Worm (Caenorhabditis elegans): ENCODE results near the gene sre-24.

The sre-24 gene

ce11 chrV:2881565-2881964 lies 2.9 kb upstream of the sre-24 start:
- TF ChIP-seq hmg-4 (GFP tag; optimal IDR thresholded peaks at IDR 0.05) (no peak), aly-1 (tag; optimal IDR thresholded peaks at IDR 0.05) (no peak), pes-1 (GFP tag; IDR thresholded peaks at IDR 0.05) (no peak), ceh-13 (GFP tag; optimal IDR thresholded peaks at IDR 0.05) (no peak), sea-1 (GFP tag; conservative IDR thresholded peaks at IDR 0.05) (no peak), tbx-37 (GFP tag; conservative IDR thresholded peaks at IDR 0.05) (no peak), B0310.2 (tag; optimal IDR thresholded peaks at IDR 0.05) (no peak), tbx-11 (GFP tag; IDR thresholded peaks at IDR 0.05) (no peak), flt-1 (GFP tag; IDR thresholded peaks at IDR 0.05) (no peak), tra-4 (tag; optimal IDR thresholded peaks at IDR 0.05) (no peak), scrt-1 (GFP tag; IDR thresholded peaks at IDR 0.05) (no peak), F13C5.2 (tag; optimal IDR thresholded peaks at IDR 0.05) (no peak), hnd-1 (tag; optimal IDR thresholded peaks at IDR 0.05) (no peak), ets-7 (tag; optimal IDR thresholded peaks at IDR 0.05) (no peak), hmbx-1 (tag; optimal IDR thresholded peaks at IDR 0.05) (no peak), ama-1 (optimal IDR thresholded peaks at IDR 0.05) (no peak), ceh-36 (tag; optimal IDR thresholded peaks at IDR 0.05) (no peak)

ce11 chrV:2883097-2883496 lies 1.4 kb upstream of the sre-24 start:
- TF ChIP-seq ceh-36 (tag; optimal IDR thresholded peaks at IDR 0.05): no peak
- TF ChIP-seq F13C5.2 (tag; optimal IDR thresholded peaks at IDR 0.05): no peak
- TF ChIP-seq ceh-13 (GFP tag; optimal IDR thresholded peaks at IDR 0.05): no peak
- no peak for TF ChIP-seq tra-4 (tag; optimal IDR thresholded peaks at IDR 0.05)
- TF ChIP-seq aly-1 (tag; optimal IDR thresholded peaks at IDR 0.05): no peak
- TF ChIP-seq hnd-1 (tag; optimal IDR thresholded peaks at IDR 0.05): no peak
- TF ChIP-seq hmbx-1 (tag; optimal IDR thresholded peaks at IDR 0.05): no peak
- no peak for TF ChIP-seq hmg-4 (GFP tag; optimal IDR thresholded peaks at IDR 0.05)
- no peak for TF ChIP-seq pes-1 (GFP tag; IDR thresholded peaks at IDR 0.05)
- TF ChIP-seq flt-1 (GFP tag; IDR thresholded peaks at IDR 0.05): no peak
- TF ChIP-seq scrt-1 (GFP tag; IDR thresholded peaks at IDR 0.05): no peak
- TF ChIP-seq sea-1 (GFP tag; conservative IDR thresholded peaks at IDR 0.05): no peak
- no peak for TF ChIP-seq tbx-11 (GFP tag; IDR thresholded peaks at IDR 0.05)

DNA sequence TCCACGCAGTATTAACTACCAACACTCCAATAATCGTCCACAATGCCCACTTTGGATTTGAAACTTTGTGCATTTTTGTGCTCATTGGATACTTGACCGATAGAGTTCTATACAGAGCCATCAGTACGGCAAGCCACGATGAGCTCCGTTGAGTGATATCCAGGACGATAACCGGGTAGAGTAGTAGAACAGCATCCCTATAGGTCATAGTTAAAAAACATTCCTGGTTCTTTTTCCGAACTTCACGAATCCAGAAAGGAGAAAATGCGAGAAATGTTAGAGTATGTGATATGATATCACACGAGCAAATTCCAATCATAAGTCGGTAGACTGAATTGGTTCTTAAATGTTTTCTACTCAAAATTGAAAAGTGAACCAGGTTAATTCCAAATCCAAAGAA lies 3.8 kb downstream of the sre-24 start:
- no peak for TF ChIP-seq ceh-36 (tag; optimal IDR thresholded peaks at IDR 0.05)

DNA sequence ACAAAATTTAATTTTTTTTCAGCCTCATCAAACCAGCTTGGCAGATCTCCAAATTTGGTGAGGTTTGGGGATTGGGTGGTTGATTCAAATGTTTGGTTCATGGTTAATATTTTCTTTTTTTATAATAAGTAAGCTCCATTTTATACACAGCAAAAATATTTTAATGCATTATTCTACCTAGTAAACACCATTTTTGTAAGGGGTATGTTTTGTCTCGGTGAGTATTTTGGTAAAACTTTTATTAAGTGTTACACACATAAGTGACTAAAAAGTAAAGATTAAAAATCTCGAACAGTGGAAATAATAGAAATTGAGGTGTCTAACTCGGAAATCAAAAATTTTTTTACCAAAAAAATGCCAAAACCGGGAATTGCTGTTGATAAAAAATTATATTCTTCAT lies 4.2 kb downstream of the sre-24 start, which contains the start of gene srw-4:
Gene srw-4, minus strand, starts transcription at position 101 of the 400 bp plus-strand sequence.
- TF ChIP-seq tra-4 (tag; optimal IDR thresholded peaks at IDR 0.05) (no peak), B0310.2 (tag; optimal IDR thresholded peaks at IDR 0.05) (no peak), ceh-36 (tag; optimal IDR thresholded peaks at IDR 0.05) (no peak)

DNA sequence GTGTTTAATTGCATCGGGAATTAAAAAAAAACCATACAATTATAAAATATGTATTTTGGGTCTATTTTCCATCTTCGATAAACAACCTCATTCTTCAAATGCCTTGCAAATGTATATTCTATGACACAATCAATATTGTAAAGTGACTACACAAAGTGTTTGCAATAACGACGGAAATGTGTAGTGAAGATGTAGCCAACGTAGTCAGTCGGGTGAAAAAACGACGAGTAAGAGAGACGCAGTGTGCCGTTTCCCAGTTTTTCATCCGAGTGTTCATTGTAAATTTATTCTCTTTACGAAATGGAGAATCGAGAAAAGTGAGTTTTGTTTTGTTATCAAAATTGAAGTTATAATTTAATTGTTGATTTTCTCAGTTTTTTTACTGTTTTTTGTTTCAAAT lies 7.4 kb downstream of the sre-24 start, which contains the start of gene F37B4.15:
Gene F37B4.15, plus strand, starts transcription at position 301 of the 400 bp plus-strand sequence.
- no peak for TF ChIP-seq tbx-37 (GFP tag; conservative IDR thresholded peaks at IDR 0.05)
- no peak for TF ChIP-seq ets-7 (tag; optimal IDR thresholded peaks at IDR 0.05)
- no peak for TF ChIP-seq ama-1 (optimal IDR thresholded peaks at IDR 0.05)
- TF ChIP-seq aly-1 (tag; optimal IDR thresholded peaks at IDR 0.05): no peak
- TF ChIP-seq F13C5.2 (tag; optimal IDR thresholded peaks at IDR 0.05): no peak
- no peak for TF ChIP-seq flt-1 (GFP tag; IDR thresholded peaks at IDR 0.05)
- no peak for TF ChIP-seq hmg-4 (GFP tag; optimal IDR thresholded peaks at IDR 0.05)
- TF ChIP-seq tbx-11 (GFP tag; IDR thresholded peaks at IDR 0.05): no peak
- TF ChIP-seq hnd-1 (tag; optimal IDR thresholded peaks at IDR 0.05): no peak
- TF ChIP-seq hmbx-1 (tag; optimal IDR thresholded peaks at IDR 0.05): no peak
- no peak for TF ChIP-seq B0310.2 (tag; optimal IDR thresholded peaks at IDR 0.05)
- no peak for TF ChIP-seq pes-1 (GFP tag; IDR thresholded peaks at IDR 0.05)
- no peak for TF ChIP-seq ceh-36 (tag; optimal IDR thresholded peaks at IDR 0.05)
- no peak for TF ChIP-seq sea-1 (GFP tag; conservative IDR thresholded peaks at IDR 0.05)
- TF ChIP-seq scrt-1 (GFP tag; IDR thresholded peaks at IDR 0.05): no peak
- no peak for TF ChIP-seq ceh-13 (GFP tag; optimal IDR thresholded peaks at IDR 0.05)
- no peak for TF ChIP-seq tra-4 (tag; optimal IDR thresholded peaks at IDR 0.05)

- no peak for TF ChIP-seq B0310.2 (tag; optimal IDR thresholded peaks at IDR 0.05)
- no peak for TF ChIP-seq hnd-1 (tag; optimal IDR thresholded peaks at IDR 0.05)
- TF ChIP-seq F13C5.2 (tag; optimal IDR thresholded peaks at IDR 0.05): no peak
- TF ChIP-seq scrt-1 (GFP tag; IDR thresholded peaks at IDR 0.05): no peak
- no peak for TF ChIP-seq flt-1 (GFP tag; IDR thresholded peaks at IDR 0.05)
- TF ChIP-seq ama-1 (optimal IDR thresholded peaks at IDR 0.05): no peak
These were observed 8.5 kb downstream of the sre-24 start, which contains the start of gene srh-127 for ce11 chrV:2892976-2893375. Gene srh-127 (plus strand): TSS chrV:2893276.

ce11 chrV:2896198-2896660 lies 11.7 kb downstream of the sre-24 start, which contains the start of gene pals-32:
Gene pals-32 (plus strand): TSS chrV:2896610.
- no peak for TF ChIP-seq tbx-37 (GFP tag; conservative IDR thresholded peaks at IDR 0.05)
- TF ChIP-seq flt-1 (GFP tag; IDR thresholded peaks at IDR 0.05): no peak
- TF ChIP-seq aly-1 (tag; optimal IDR thresholded peaks at IDR 0.05): no peak
- no peak for TF ChIP-seq B0310.2 (tag; optimal IDR thresholded peaks at IDR 0.05)
- TF ChIP-seq scrt-1 (GFP tag; IDR thresholded peaks at IDR 0.05): no peak
- no peak for TF ChIP-seq hmg-4 (GFP tag; optimal IDR thresholded peaks at IDR 0.05)

- no peak for TF ChIP-seq sea-1 (GFP tag; conservative IDR thresholded peaks at IDR 0.05)
- TF ChIP-seq tbx-11 (GFP tag; IDR thresholded peaks at IDR 0.05): no peak
- no peak for TF ChIP-seq hmg-4 (GFP tag; optimal IDR thresholded peaks at IDR 0.05)
- TF ChIP-seq pes-1 (GFP tag; IDR thresholded peaks at IDR 0.05): no peak
- no peak for TF ChIP-seq hmbx-1 (tag; optimal IDR thresholded peaks at IDR 0.05)
- no peak for TF ChIP-seq ceh-13 (GFP tag; optimal IDR thresholded peaks at IDR 0.05)
- TF ChIP-seq B0310.2 (tag; optimal IDR thresholded peaks at IDR 0.05): no peak
- TF ChIP-seq tra-4 (tag; optimal IDR thresholded peaks at IDR 0.05): no peak
- no peak for TF ChIP-seq aly-1 (tag; optimal IDR thresholded peaks at IDR 0.05)
- no peak for TF ChIP-seq flt-1 (GFP tag; IDR thresholded peaks at IDR 0.05)
- TF ChIP-seq tbx-37 (GFP tag; conservative IDR thresholded peaks at IDR 0.05): no peak
- no peak for TF ChIP-seq hnd-1 (tag; optimal IDR thresholded peaks at IDR 0.05)
- no peak for TF ChIP-seq ceh-36 (tag; optimal IDR thresholded peaks at IDR 0.05)
- TF ChIP-seq ama-1 (optimal IDR thresholded peaks at IDR 0.05): no peak
- TF ChIP-seq ets-7 (tag; optimal IDR thresholded peaks at IDR 0.05): no peak
- no peak for TF ChIP-seq scrt-1 (GFP tag; IDR thresholded peaks at IDR 0.05)
- no peak for TF ChIP-seq F13C5.2 (tag; optimal IDR thresholded peaks at IDR 0.05)
These were observed 15.4 kb downstream of the sre-24 start, which contains the start of gene str-46 for ce11 chrV:2899867-2900266. Gene str-46 (minus strand): TSS chrV:2899967.

All from whole organism, early embryonic.